Fruit fly (Drosophila melanogaster): ENCODE measurements around the gene CG18231.

CG18231 gene

dm6 chr3L:18611600-18611999 is 4.3 kb downstream of the CG18231 start, which contains the start of gene CG32199 (continued):
- TF ChIP-seq kni (GFP tag; optimal IDR thresholded peaks at IDR 0.05) (no peak), crol (GFP tag; IDR thresholded peaks at IDR 0.05) (no peak)

dm6 chr3L:18617893-18618577 is 10.8 kb downstream of the CG18231 start, which contains the start of the genes CG13380 and CG4174:
CG13380 (minus strand) TSS chr3L:18617943.
CG4174 (minus strand) TSS chr3L:18617943.
- TF ChIP-seq nmo (GFP tag; optimal IDR thresholded peaks at IDR 0.05) (peak; percentile 21), bbx (GFP tag; IDR thresholded peaks at IDR 0.05; ENCODE audit: partially characterized antibody) (peak; percentile 93), CG7271 (tag; optimal IDR thresholded peaks at IDR 0.05) (no peak), Abd-B (GFP tag; optimal IDR thresholded peaks at IDR 0.05) (peak; percentile 10), CG14860 (GFP tag; IDR thresholded peaks at IDR 0.05; ENCODE audit: partially characterized antibody) (peak; percentile 92), lilli (GFP tag; optimal IDR thresholded peaks at IDR 0.05) (no peak), CG10959 (GFP tag; IDR thresholded peaks at IDR 0.05) (no peak), Dp (GFP tag; optimal IDR thresholded peaks at IDR 0.05) (peak; percentile 5), CG11456 (GFP tag; IDR thresholded peaks at IDR 0.05) (no peak), lov (optimal IDR thresholded peaks at IDR 0.05) (no peak), lov (GFP tag; IDR thresholded peaks at IDR 0.05) (no peak), Mes4 (GFP tag; optimal IDR thresholded peaks at IDR 0.05) (no peak), pita (GFP tag; optimal IDR thresholded peaks at IDR 0.05) (peak; percentile 84), CG12659 (GFP tag; optimal IDR thresholded peaks at IDR 0.05) (no peak), odd (GFP tag; optimal IDR thresholded peaks at IDR 0.05) (no peak), grau (tag; optimal IDR thresholded peaks at IDR 0.05) (no peak), gcm2 (GFP tag; optimal IDR thresholded peaks at IDR 0.05) (no peak), CG7372 (GFP tag; IDR thresholded peaks at IDR 0.05) (no peak), CG11093 (GFP tag; IDR thresholded peaks at IDR 0.05) (no peak), E2f2 (GFP tag; IDR thresholded peaks at IDR 0.05) (no peak), Bdp1 (GFP tag; optimal IDR thresholded peaks at IDR 0.05) (peak; percentile 100), Camta (GFP tag; optimal IDR thresholded peaks at IDR 0.05) (no peak), CG8765 (GFP tag; IDR thresholded peaks at IDR 0.05) (no peak; the same call in 1 of the 2 replicates), Adf1 (GFP tag; IDR thresholded peaks at IDR 0.05) (peak; percentile 47; the same call in 1 of the 2 replicates), CG15696 (tag; optimal IDR thresholded peaks at IDR 0.05) (no peak), hb (GFP tag; IDR thresholded peaks at IDR 0.05; ENCODE audit: partially characterized antibody) (peak; percentile 70), CG17612 (GFP tag; IDR thresholded peaks at IDR 0.05) (no peak), CG1832 (GFP tag; optimal IDR thresholded peaks at IDR 0.05) (peak; percentile 77), Fer1 (GFP tag; optimal IDR thresholded peaks at IDR 0.05) (no peak), Lim3 (GFP tag; IDR thresholded peaks at IDR 0.05) (no peak), Hr39 (optimal IDR thresholded peaks at IDR 0.05) (no peak), aop (GFP tag; IDR thresholded peaks at IDR 0.05) (peak; percentile 46; the same call in 1 of the 2 replicates), CG15601 (tag; optimal IDR thresholded peaks at IDR 0.05) (peak; percentile 43), Xrp1 (GFP tag; IDR thresholded peaks at IDR 0.05) (peak; percentile 16; the same call in 1 of the 2 replicates), stc (GFP tag; IDR thresholded peaks at IDR 0.05) (0 out of 2 replicates have a peak, but pooled peaks have one; percentile 15), Blimp-1 (GFP tag; optimal IDR thresholded peaks at IDR 0.05) (no peak), mam (GFP tag; optimal IDR thresholded peaks at IDR 0.05) (no peak), Med (GFP tag) (no peak), CG2120 (GFP tag; optimal IDR thresholded peaks at IDR 0.05) (no peak), NFAT (GFP tag; IDR thresholded peaks at IDR 0.05) (no peak), jing (GFP tag; optimal IDR thresholded peaks at IDR 0.05) (no peak), gsb-n (tag; optimal IDR thresholded peaks at IDR 0.05) (peak; percentile 11), Dref (GFP tag; IDR thresholded peaks at IDR 0.05) (peak; percentile 27; the same call in 1 of the 2 replicates), CG42726 (GFP tag; IDR thresholded peaks at IDR 0.05; ENCODE audit: partially characterized antibody) (peak; percentile 92), CG16813 (GFP tag; IDR thresholded peaks at IDR 0.05; ENCODE audit: partially characterized antibody) (peak; percentile 92), Oaz (GFP tag; IDR thresholded peaks at IDR 0.05) (no peak), vfl (GFP tag; optimal IDR thresholded peaks at IDR 0.05) (no peak)
